Fruit fly (Drosophila melanogaster) whole organism, embryonic: ENCODE results near the gene Gr63a.
A peak's percentile ranks its signal among the peaks of the same experiment; 100 is the strongest.

Experiments used
- Abd-B ChIP-seq: fragments of 200-800 bp; sonication (Bioruptor generic); optimal IDR thresholded peaks from 2 replicates; lab custom pipeline; 2018; ENCODE audit warnings: missing biosample characterization, mild to moderate bottlenecking, missing genetic modification characterization, moderate library complexity
- Bgb ChIP-seq: fragments of 200-800 bp; sonication (Bioruptor generic); IDR thresholded peaks from 2 replicates; pipeline ENCODE4 v1.3.6; 2022; ENCODE audit warnings: missing biosample characterization, missing genetic modification characterization; ENCODE audit not compliant: partially characterized antibody
- Blimp-1 ChIP-seq: fragments of 200-800 bp; sonication (Bioruptor generic); optimal IDR thresholded peaks from 3 replicates; lab custom pipeline; 2018; ENCODE audit warnings: missing biosample characterization, missing genetic modification characterization, mild to moderate bottlenecking, moderate library complexity, missing genetic modification reagents
- CG10209 ChIP-seq: fragments of 200-800 bp; sonication (Bioruptor generic); optimal IDR thresholded peaks from 3 replicates; lab custom pipeline; 2017; ENCODE audit warnings: missing biosample characterization, mild to moderate bottlenecking, missing genetic modification characterization, missing genetic modification reagents
- CG15011 ChIP-seq: fragments of 200-800 bp; sonication (Bioruptor generic); optimal IDR thresholded peaks from 3 replicates; lab custom pipeline; 2018; ENCODE audit warnings: missing biosample characterization, mild to moderate bottlenecking, missing genetic modification characterization
- CG15514 ChIP-seq: fragments of 200-800 bp; sonication (Bioruptor generic); optimal IDR thresholded peaks from 3 replicates; lab custom pipeline; 2017; ENCODE audit warnings: missing biosample characterization, missing genetic modification characterization, mild to moderate bottlenecking, moderate library complexity, missing genetic modification reagents
- CG17361 ChIP-seq: fragments of 200-800 bp; sonication (Bioruptor generic); IDR thresholded peaks from 3 replicates; pipeline ENCODE4 v1.3.6; 2022; ENCODE audit warnings: missing biosample characterization, missing genetic modification characterization
- CG30020 ChIP-seq: fragments of 200-800 bp; optimal IDR thresholded peaks from 2 replicates; lab custom pipeline; 2019; ENCODE audit warnings: missing biosample characterization, mild to moderate bottlenecking, missing genetic modification characterization, moderate library complexity
- CG34422 ChIP-seq: fragments of 200-800 bp; sonication (Bioruptor generic); IDR thresholded peaks from 3 replicates; pipeline ENCODE4 v1.3.6; 2022; ENCODE audit warnings: missing biosample characterization, missing genetic modification characterization
- CG3847 ChIP-seq: fragments of 200-800 bp; sonication (Bioruptor generic); IDR thresholded peaks from 2 replicates; pipeline ENCODE4 v1.3.6; 2022; ENCODE audit warnings: missing biosample characterization, missing genetic modification characterization
- CG42726 ChIP-seq: fragments of 200-800 bp; sonication (Bioruptor generic); IDR thresholded peaks from 2 replicates; pipeline ENCODE4 v1.3.6; 2022; ENCODE audit warnings: missing biosample characterization, missing genetic modification characterization; ENCODE audit not compliant: partially characterized antibody
- CG4730 ChIP-seq: fragments of 200-800 bp; sonication (Bioruptor generic); IDR thresholded peaks from 2 replicates; pipeline ENCODE4 v1.3.6; 2022; ENCODE audit warnings: missing biosample characterization, missing genetic modification characterization
- CG6689 ChIP-seq: fragments of 200-800 bp; sonication (Bioruptor generic); IDR thresholded peaks from 2 replicates; pipeline ENCODE4 v1.3.6; 2022; ENCODE audit warnings: missing biosample characterization, missing genetic modification characterization
- CG6791 ChIP-seq: fragments of 200-800 bp; sonication (Bioruptor generic); IDR thresholded peaks from 3 replicates; pipeline ENCODE4 v1.3.6; 2022; ENCODE audit warnings: missing biosample characterization, missing genetic modification characterization; ENCODE audit not compliant: partially characterized antibody
- CG7357 ChIP-seq: fragments of 200-800 bp; sonication (Bioruptor generic); IDR thresholded peaks from 3 replicates; pipeline ENCODE4 v1.3.6; 2022; ENCODE audit warnings: missing biosample characterization, missing genetic modification characterization
- CG7786 ChIP-seq: fragments of 200-800 bp; sonication (Bioruptor generic); optimal IDR thresholded peaks from 2 replicates; lab custom pipeline; 2016; ENCODE audit warnings: missing biosample characterization, missing genetic modification characterization
- CG7928 ChIP-seq: fragments of 200-800 bp; sonication (Bioruptor generic); optimal IDR thresholded peaks from 2 replicates; lab custom pipeline; 2017; ENCODE audit warnings: missing biosample characterization, mild to moderate bottlenecking, missing genetic modification characterization
- CG9215 ChIP-seq: fragments of 200-800 bp; sonication (Bioruptor generic); IDR thresholded peaks from 2 replicates; pipeline ENCODE4 v1.3.6; 2022; ENCODE audit warnings: missing biosample characterization, missing genetic modification characterization
- CG9727 ChIP-seq: fragments of 200-800 bp; sonication (Bioruptor generic); optimal IDR thresholded peaks from 3 replicates; lab custom pipeline; 2017; ENCODE audit warnings: missing biosample characterization, mild to moderate bottlenecking, missing genetic modification characterization
- E2f2 ChIP-seq: fragments of 200-800 bp; sonication (Bioruptor generic); IDR thresholded peaks from 2 replicates; pipeline ENCODE4 v1.3.6; 2022; ENCODE audit warnings: missing biosample characterization, missing genetic modification characterization
- Hey ChIP-seq: fragments of 200-800 bp; sonication (Bioruptor generic); optimal IDR thresholded peaks from 3 replicates; lab custom pipeline; 2018; ENCODE audit warnings: missing biosample characterization, mild to moderate bottlenecking, missing genetic modification characterization
- Hr78 ChIP-seq, 2 experiments: fragments of 200-800 bp in 1 of 2; fragments of >200 bp in 1 of 2; sonication (Bioruptor generic) in 1 of 2; optimal IDR thresholded peaks; 2 replicates each; lab custom pipeline; 2017 to 2019; ENCODE audit warnings: missing biosample characterization in 2 of 2, missing genetic modification characterization in 2 of 2, mild to moderate bottlenecking in 1 of 2, moderate library complexity in 1 of 2
- Opbp ChIP-seq: fragments of 200-800 bp; sonication (Bioruptor generic); IDR thresholded peaks from 3 replicates; pipeline ENCODE4 v1.3.6; 2022; ENCODE audit warnings: missing biosample characterization, missing genetic modification characterization; ENCODE audit not compliant: partially characterized antibody
- Pdp1 ChIP-seq, 2 experiments: fragments of 200-800 bp; sonication (Bioruptor generic); optimal IDR thresholded peaks; 3 replicates each; lab custom pipeline; 2016; ENCODE audit warnings: missing biosample characterization in 2 of 2, missing genetic modification characterization in 2 of 2, mild to moderate bottlenecking in 1 of 2, moderate library complexity in 1 of 2
- Stat92E ChIP-seq, 3 experiments: fragments of >200 bp in 2 of 3; fragments of 200-800 bp in 1 of 3; sonication (Bioruptor generic) in 1 of 3; optimal IDR thresholded peaks; 2 replicates each; lab custom pipeline; 2017 to 2019; ENCODE audit warnings: missing biosample characterization in 3 of 3, missing genetic modification characterization in 3 of 3, mild to moderate bottlenecking in 1 of 3, moderate library complexity in 1 of 3
- Vsx1 ChIP-seq: fragments of 200-800 bp; sonication (Bioruptor generic); optimal IDR thresholded peaks from 2 replicates; lab custom pipeline; 2017; ENCODE audit warnings: missing biosample characterization, mild to moderate bottlenecking, missing genetic modification characterization, missing genetic modification reagents
- YL-1 ChIP-seq: fragments of 200-800 bp; sonication (Bioruptor generic); optimal IDR thresholded peaks from 3 replicates; lab custom pipeline; 2017; ENCODE audit warnings: missing biosample characterization, mild to moderate bottlenecking, missing genetic modification characterization
- abd-A ChIP-seq: fragments of 200-800 bp; sonication (Bioruptor generic); optimal IDR thresholded peaks from 3 replicates; lab custom pipeline; 2019; ENCODE audit warnings: missing biosample characterization, mild to moderate bottlenecking, missing genetic modification characterization, moderate library complexity
- bcd ChIP-seq: fragments of 200-800 bp; sonication (Bioruptor generic); optimal IDR thresholded peaks from 2 replicates; lab custom pipeline; 2017; ENCODE audit warnings: missing biosample characterization, mild to moderate bottlenecking, missing genetic modification characterization
- cad ChIP-seq: fragments of >200 bp; optimal IDR thresholded peaks from 2 replicates; lab custom pipeline; 2017; ENCODE audit warnings: missing biosample characterization, missing genetic modification characterization
- chm ChIP-seq: fragments of 200-800 bp; sonication (Bioruptor generic); IDR thresholded peaks from 2 replicates; pipeline ENCODE4 v1.3.6; 2022; ENCODE audit warnings: missing biosample characterization, missing genetic modification characterization
- chn ChIP-seq: fragments of 200-800 bp; sonication (Bioruptor generic); optimal IDR thresholded peaks from 2 replicates; lab custom pipeline; 2016; ENCODE audit warnings: missing biosample characterization, missing genetic modification characterization
- crol ChIP-seq: fragments of 200-800 bp; sonication (Bioruptor generic); IDR thresholded peaks from 2 replicates; pipeline ENCODE4 v1.3.6; 2022; ENCODE audit warnings: missing biosample characterization, missing genetic modification characterization
- fru ChIP-seq: fragments of >200 bp; optimal IDR thresholded peaks from 2 replicates; lab custom pipeline; 2017
- gro ChIP-seq: fragments of 200-800 bp; sonication (Bioruptor generic); optimal IDR thresholded peaks from 2 replicates; lab custom pipeline; 2016; ENCODE audit warnings: missing biosample characterization, missing genetic modification characterization
- jigr1 ChIP-seq: fragments of 200-800 bp; sonication (Bioruptor generic); IDR thresholded peaks from 3 replicates; pipeline ENCODE4 v1.3.6; 2022; ENCODE audit warnings: missing biosample characterization, missing genetic modification characterization
- jing ChIP-seq: fragments of 200-800 bp; sonication (Bioruptor generic); optimal IDR thresholded peaks from 2 replicates; lab custom pipeline; 2018; ENCODE audit warnings: missing biosample characterization, mild to moderate bottlenecking, missing genetic modification characterization
- mirr ChIP-seq: fragments of 200-800 bp; sonication (Bioruptor generic); optimal IDR thresholded peaks from 3 replicates; lab custom pipeline; 2018; ENCODE audit warnings: missing biosample characterization, mild to moderate bottlenecking, missing genetic modification characterization
- nom ChIP-seq: fragments of 200-800 bp; sonication (Bioruptor generic); optimal IDR thresholded peaks from 2 replicates; lab custom pipeline; 2017; ENCODE audit warnings: missing biosample characterization, missing genetic modification characterization, mild to moderate bottlenecking, moderate library complexity, missing genetic modification reagents
- onecut ChIP-seq: fragments of 200-800 bp; sonication (Bioruptor generic); IDR thresholded peaks from 2 replicates; pipeline ENCODE4 v1.3.6; 2022; ENCODE audit warnings: missing biosample characterization, missing genetic modification characterization
- pan ChIP-seq, 4 experiments: fragments of >200 bp in 3 of 4; fragments of 200-800 bp in 1 of 4; sonication (Bioruptor generic) in 1 of 4; optimal IDR thresholded peaks in 3 of 4; IDR thresholded peaks in 1 of 4; 2 replicates each; pipeline versions ENCODE4 v1.3.6 to Lab custom; 2017 to 2022; ENCODE audit warnings: missing biosample characterization in 2 of 4, missing genetic modification characterization in 2 of 4, mixed read lengths in 1 of 4
- pita ChIP-seq: fragments of 200-800 bp; sonication (Bioruptor generic); optimal IDR thresholded peaks from 2 replicates; lab custom pipeline; 2017; ENCODE audit warnings: missing biosample characterization, mild to moderate bottlenecking, missing genetic modification characterization
- slp2 ChIP-seq: fragments of 200-800 bp; sonication (Bioruptor generic); optimal IDR thresholded peaks from 2 replicates; lab custom pipeline; 2016; ENCODE audit warnings: missing biosample characterization, missing genetic modification characterization
- ssp ChIP-seq: fragments of 200-800 bp; sonication (Bioruptor generic); IDR thresholded peaks from 2 replicates; pipeline ENCODE4 v1.3.6; 2022; ENCODE audit warnings: missing biosample characterization, missing genetic modification characterization
- stc ChIP-seq: fragments of 200-800 bp; sonication (Bioruptor generic); IDR thresholded peaks from 2 replicates; pipeline ENCODE4 v1.3.6; 2022; ENCODE audit warnings: missing biosample characterization, missing genetic modification characterization
- stwl ChIP-seq: fragments of 200-800 bp; sonication (Bioruptor generic); optimal IDR thresholded peaks from 3 replicates; lab custom pipeline; 2018; ENCODE audit warnings: missing biosample characterization, mild to moderate bottlenecking, missing genetic modification characterization, moderate library complexity
- trem ChIP-seq: fragments of 200-800 bp; optimal IDR thresholded peaks from 3 replicates; lab custom pipeline; 2019; ENCODE audit warnings: missing biosample characterization, mild to moderate bottlenecking, missing genetic modification characterization, moderate library complexity
- tx ChIP-seq: fragments of 200-800 bp; sonication (Bioruptor generic); optimal IDR thresholded peaks from 2 replicates; lab custom pipeline; 2016; ENCODE audit warnings: missing biosample characterization, missing genetic modification characterization

Gene Gr63a

dm6 chr3L:3928205-3928942 lies 32.0 kb upstream of the Gr63a start (continued):
- peak; percentile 57 for TF ChIP-seq CG7928 (GFP tag; lab: Kevin White, UChicago)
- peak; percentile 84 for TF ChIP-seq CG15011 (GFP tag; lab: Kevin White, UChicago)
- TF ChIP-seq Bgb (GFP tag; lab: Robert Waterston, UW): no peak
- peak; percentile 84 for TF ChIP-seq chn (GFP tag; lab: Kevin White, UChicago)
- peak; percentile 85 for TF ChIP-seq bcd (GFP tag; lab: Kevin White, UChicago)
- TF ChIP-seq Abd-B (GFP tag; lab: Kevin White, UChicago): peak; percentile 68
- peak; percentile 88 for TF ChIP-seq CG9727 (GFP tag; lab: Kevin White, UChicago)
- no peak for TF ChIP-seq CG42726 (GFP tag; lab: Robert Waterston, UW)
- TF ChIP-seq CG17361: peak; percentile 70; the same call in 2 of the 3 replicates
- peak; percentile 83 for TF ChIP-seq stc (GFP tag; lab: Robert Waterston, UW)
- peak; percentile 76 to 79 for TF ChIP-seq Pdp1 (GFP tag; optimal IDR thresholded peaks at IDR 0.05; lab: Kevin White, UChicago)
- peak; percentile 93 for TF ChIP-seq mirr (GFP tag; lab: Kevin White, UChicago)
- no peak for TF ChIP-seq fru (lab: Kevin White, UChicago)
- TF ChIP-seq CG34422 (GFP tag; lab: Robert Waterston, UW): peak; percentile 83
- peak; percentile 70 for TF ChIP-seq ssp (GFP tag; lab: Robert Waterston, UW)
- TF ChIP-seq E2f2: peak; percentile 64; the same call in 1 of the 2 replicates
- TF ChIP-seq tx (GFP tag; lab: Kevin White, UChicago): peak; percentile 87
- no peak for TF ChIP-seq Blimp-1 (GFP tag; lab: Kevin White, UChicago)
- TF ChIP-seq CG9215: peak; percentile 86
- no peak for TF ChIP-seq Stat92E (GFP tag; optimal IDR thresholded peaks at IDR 0.05; lab: Kevin White, UChicago)
- peak; percentile 66 for TF ChIP-seq CG7357 (GFP tag; lab: Robert Waterston, UW)
- TF ChIP-seq YL-1 (GFP tag; lab: Kevin White, UChicago): peak; percentile 5
- peak; percentile 16 for TF ChIP-seq abd-A
- TF ChIP-seq crol (GFP tag; lab: Robert Waterston, UW): peak; percentile 39; the same call in 1 of the 2 replicates
- TF ChIP-seq Opbp (GFP tag; lab: Robert Waterston, UW): no peak
- peak; percentile 93 for TF ChIP-seq gro (GFP tag; lab: Kevin White, UChicago)
- 0 out of 3 replicates have a peak, but pooled peaks have one; percentile 23 for TF ChIP-seq jigr1 (GFP tag; lab: Robert Waterston, UW)
- peak; percentile 83 for TF ChIP-seq CG4730 (GFP tag; lab: Robert Waterston, UW)
- TF ChIP-seq CG15514 (GFP tag; lab: Kevin White, UChicago): peak; percentile 83
- TF ChIP-seq cad (GFP tag; lab: Kevin White, UChicago): no peak
- peak; percentile 93 for TF ChIP-seq CG7786 (GFP tag; lab: Kevin White, UChicago)
- TF ChIP-seq CG6791: no peak
- TF ChIP-seq CG3847 (GFP tag; lab: Robert Waterston, UW): peak; percentile 91
- TF ChIP-seq chm (GFP tag; lab: Robert Waterston, UW): peak; percentile 81
- TF ChIP-seq CG30020 (tag; lab: Kevin White, UChicago): no peak
- no peak for TF ChIP-seq Hr78 (GFP tag; optimal IDR thresholded peaks at IDR 0.05; lab: Kevin White, UChicago)
- TF ChIP-seq Vsx1: peak; percentile 46
- peak; percentile 88 for TF ChIP-seq CG10209 (GFP tag; lab: Kevin White, UChicago)
- no peak for TF ChIP-seq stwl
- TF ChIP-seq pita (GFP tag; lab: Kevin White, UChicago): no peak
- peak; percentile 66 for TF ChIP-seq slp2 (GFP tag; lab: Kevin White, UChicago)
- no peak for TF ChIP-seq trem
- peak; percentile 72 for TF ChIP-seq onecut (GFP tag; lab: Robert Waterston, UW)
- peak; percentile 75 for TF ChIP-seq CG6689
- TF ChIP-seq Hey (tag; lab: Kevin White, UChicago): peak; percentile 78
- TF ChIP-seq pan (optimal IDR thresholded peaks at IDR 0.05; lab: Kevin White, UChicago): no peak
- TF ChIP-seq pan (GFP tag; optimal IDR thresholded peaks at IDR 0.05 in 1 of 2, IDR thresholded peaks at IDR 0.05 in 1 of 2): peak in 1 of 2 experiments; percentile 89
- TF ChIP-seq jing: peak; percentile 66
- no peak for TF ChIP-seq nom (GFP tag; lab: Kevin White, UChicago)
